Worm (Caenorhabditis elegans) whole organism, young adult: ENCODE data around the gene smcl-1.

ENCODE experiments used
- B0336.3 ChIP-seq: fragments of 200-800 bp; sonication (Bioruptor generic); IDR thresholded peaks from 2 replicates; pipeline ENCODE4 v1.3.6; 2022; ENCODE audit warnings: missing genetic modification characterization, missing compliant biosample characterization
- F10E7.11 ChIP-seq: sonication (generic microtip); optimal IDR thresholded peaks from 2 replicates; lab custom pipeline; 2017; ENCODE audit warnings: mild to moderate bottlenecking, missing genetic modification characterization, moderate library complexity, missing compliant biosample characterization
- F39B2.1 ChIP-seq: fragments of 200-800 bp; sonication (Bioruptor generic); IDR thresholded peaks from 2 replicates; pipeline ENCODE4 v1.3.6; 2022; ENCODE audit warnings: missing genetic modification reagents, missing genetic modification characterization, missing compliant biosample characterization
- Y53G8AR.9 ChIP-seq: fragments of 200-800 bp; sonication (Bioruptor generic); conservative IDR thresholded peaks from 2 replicates; pipeline ENCODE4 v1.3.6; 2022; ENCODE audit warnings: missing genetic modification reagents, missing genetic modification characterization, missing compliant biosample characterization
- Y56A3A.18 ChIP-seq: fragments of 200-800 bp; sonication (Bioruptor generic); IDR thresholded peaks from 2 replicates; pipeline ENCODE4 v1.3.6; 2022; ENCODE audit warnings: missing genetic modification reagents, missing genetic modification characterization, missing compliant biosample characterization
- ama-1 ChIP-seq, 3 experiments: fragments of 150-350 bp in 1 of 3; sonication (generic microtip) in 2 of 3; optimal IDR thresholded peaks; 2 replicates each; lab custom pipeline; 2014 to 2018; ENCODE audit warnings: missing biosample characterization in 2 of 3, missing genetic modification characterization in 2 of 3, missing genetic modification reagents in 2 of 3
- attf-3 ChIP-seq: fragments of 200-800 bp; sonication (Bioruptor generic); conservative IDR thresholded peaks from 2 replicates; pipeline ENCODE4 v1.3.6; 2022; ENCODE audit warnings: missing genetic modification reagents, missing genetic modification characterization, missing compliant biosample characterization
- attf-5 ChIP-seq: fragments of 200-800 bp; sonication (Bioruptor generic); optimal IDR thresholded peaks from 2 replicates; lab custom pipeline; 2018; ENCODE audit warnings: mild to moderate bottlenecking, missing genetic modification characterization, missing compliant biosample characterization
- bed-2 ChIP-seq: fragments of 200-800 bp; sonication (Bioruptor generic); IDR thresholded peaks from 2 replicates; pipeline ENCODE4 v1.3.6; 2022; ENCODE audit warnings: missing genetic modification reagents, missing genetic modification characterization, missing compliant biosample characterization
- ccch-3 ChIP-seq: fragments of 200-800 bp; sonication (Bioruptor generic); optimal IDR thresholded peaks from 2 replicates; lab custom pipeline; 2018; ENCODE audit warnings: mild to moderate bottlenecking, missing genetic modification characterization, missing compliant biosample characterization
- cebp-1 ChIP-seq, 2 experiments: fragments of 200-800 bp in 1 of 2; sonication (Bioruptor generic) in 1 of 2; sonication (generic microtip) in 1 of 2; IDR thresholded peaks in 1 of 2; optimal IDR thresholded peaks in 1 of 2; 2 replicates each; pipeline versions ENCODE4 v1.3.6 to Lab custom; 2017 to 2022; ENCODE audit warnings: missing compliant biosample characterization in 2 of 2, missing genetic modification characterization in 2 of 2, mild to moderate bottlenecking in 1 of 2, missing genetic modification reagents in 1 of 2, moderate library complexity in 1 of 2
- cebp-2 ChIP-seq: fragments of 200-800 bp; sonication (Bioruptor generic); IDR thresholded peaks from 2 replicates; pipeline ENCODE4 v1.3.6; 2022; ENCODE audit warnings: missing genetic modification characterization, missing compliant biosample characterization
- ceh-100 ChIP-seq: fragments of 200-800 bp; sonication (Bioruptor generic); IDR thresholded peaks from 2 replicates; pipeline ENCODE4 v1.3.6; 2022; ENCODE audit warnings: missing genetic modification reagents, missing genetic modification characterization, missing compliant biosample characterization
- ceh-27 ChIP-seq: fragments of 200-800 bp; sonication (Bioruptor generic); optimal IDR thresholded peaks from 2 replicates; lab custom pipeline; 2018; ENCODE audit warnings: mild to moderate bottlenecking, missing genetic modification characterization, moderate library complexity, missing compliant biosample characterization
- ceh-40 ChIP-seq: fragments of 200-800 bp; sonication (Bioruptor generic); IDR thresholded peaks from 2 replicates; pipeline ENCODE4 v1.3.6; 2022; ENCODE audit warnings: missing genetic modification characterization, missing compliant biosample characterization
- chd-7 ChIP-seq: sonication (generic microtip); optimal IDR thresholded peaks from 2 replicates; lab custom pipeline; 2016; ENCODE audit warnings: mild to moderate bottlenecking, missing genetic modification characterization, moderate library complexity, missing compliant biosample characterization
- dox-1 ChIP-seq: fragments of 200-800 bp; sonication (Bioruptor generic); IDR thresholded peaks from 2 replicates; pipeline ENCODE4 v1.3.6; 2022; ENCODE audit warnings: missing genetic modification reagents, missing genetic modification characterization, missing compliant biosample characterization
- egrh-3 ChIP-seq: fragments of 200-800 bp; sonication (Bioruptor generic); IDR thresholded peaks from 2 replicates; pipeline ENCODE4 v1.3.6; 2022; ENCODE audit warnings: missing genetic modification reagents, missing genetic modification characterization, missing compliant biosample characterization
- fkh-3 ChIP-seq: sonication (generic microtip); optimal IDR thresholded peaks from 2 replicates; lab custom pipeline; 2016; ENCODE audit warnings: mild to moderate bottlenecking, missing genetic modification characterization, missing compliant biosample characterization
- hmg-1.2 ChIP-seq: fragments of 200-800 bp; sonication (Bioruptor generic); IDR thresholded peaks from 2 replicates; pipeline ENCODE4 v1.3.6; 2022; ENCODE audit warnings: missing genetic modification reagents, missing genetic modification characterization, missing compliant biosample characterization
- let-526 ChIP-seq: fragments of 200-800 bp; sonication (Bioruptor generic); IDR thresholded peaks from 2 replicates; pipeline ENCODE4 v1.3.6; 2022; ENCODE audit warnings: missing genetic modification reagents, missing genetic modification characterization, missing compliant biosample characterization
- let-607 ChIP-seq, 2 experiments: fragments of 200-800 bp in 1 of 2; sonication (Bioruptor generic) in 1 of 2; sonication (generic microtip) in 1 of 2; optimal IDR thresholded peaks; 2 replicates each; lab custom pipeline; 2016 to 2018; ENCODE audit warnings: mild to moderate bottlenecking in 2 of 2, missing compliant biosample characterization in 2 of 2, missing genetic modification characterization in 2 of 2, moderate library complexity in 2 of 2, missing genotype in 1 of 2
- lin-26 ChIP-seq: fragments of 200-800 bp; sonication (Bioruptor generic); IDR thresholded peaks from 2 replicates; pipeline ENCODE4 v1.3.6; 2022; ENCODE audit warnings: missing genetic modification reagents, missing genetic modification characterization, missing compliant biosample characterization
- lsy-27 ChIP-seq: sonication (generic microtip); optimal IDR thresholded peaks from 2 replicates; lab custom pipeline; 2017; ENCODE audit warnings: missing genetic modification characterization, mild to moderate bottlenecking, missing compliant biosample characterization, antibody characterized with exemption, missing genotype, borderline replicate concordance; ENCODE audit not compliant: insufficient read depth
- nfya-1 ChIP-seq: sonication (generic microtip); optimal IDR thresholded peaks from 2 replicates; lab custom pipeline; 2017; ENCODE audit warnings: antibody characterized with exemption, missing compliant biosample characterization, missing genetic modification characterization, borderline replicate concordance; ENCODE audit not compliant: insufficient read depth
- nfyb-1 ChIP-seq: fragments of 200-800 bp; sonication (Bioruptor generic); IDR thresholded peaks from 2 replicates; pipeline ENCODE4 v1.3.6; 2022; ENCODE audit warnings: missing genetic modification reagents, missing genetic modification characterization, missing compliant biosample characterization
- nhr-80 ChIP-seq: sonication (generic microtip); optimal IDR thresholded peaks from 2 replicates; lab custom pipeline; 2016; ENCODE audit warnings: missing genetic modification characterization, missing compliant biosample characterization
- rec-8 ChIP-seq, 2 experiments: sonication (generic microtip); optimal IDR thresholded peaks; 2 replicates each; lab custom pipeline; 2016; ENCODE audit warnings: mild to moderate bottlenecking in 2 of 2, missing genetic modification characterization in 2 of 2, missing genetic modification reagents in 2 of 2, missing genotype in 2 of 2, missing biosample characterization in 1 of 2, missing compliant biosample characterization in 1 of 2, moderate library complexity in 1 of 2
- snpc-1.1 ChIP-seq: sonication (generic microtip); optimal IDR thresholded peaks from 2 replicates; lab custom pipeline; 2017; ENCODE audit warnings: missing genetic modification characterization, mild to moderate bottlenecking, missing compliant biosample characterization, antibody characterized with exemption, moderate library complexity, missing genotype, missing genetic modification reagents; ENCODE audit not compliant: insufficient read depth
- snpc-3.4 ChIP-seq: sonication (generic microtip); optimal IDR thresholded peaks from 2 replicates; lab custom pipeline; 2017; ENCODE audit warnings: missing genetic modification characterization, mild to moderate bottlenecking, missing compliant biosample characterization, antibody characterized with exemption, moderate library complexity, missing genotype, missing genetic modification reagents
- somi-1 ChIP-seq: fragments of 200-800 bp; sonication (Bioruptor generic); optimal IDR thresholded peaks from 2 replicates; lab custom pipeline; 2018; ENCODE audit warnings: mild to moderate bottlenecking, missing genetic modification characterization, missing compliant biosample characterization
- tbx-9 ChIP-seq: sonication (generic microtip); optimal IDR thresholded peaks from 2 replicates; lab custom pipeline; 2016; ENCODE audit warnings: borderline replicate concordance, missing genetic modification characterization, inconsistent platforms, missing compliant biosample characterization
- unc-62 ChIP-seq: fragments of 150-350 bp; optimal IDR thresholded peaks from 2 replicates; lab custom pipeline; 2014; ENCODE audit warnings: missing biosample characterization, missing genetic modification reagents, missing genetic modification characterization
- zim-3 ChIP-seq: sonication (generic microtip); optimal IDR thresholded peaks from 2 replicates; lab custom pipeline; 2017; ENCODE audit warnings: mild to moderate bottlenecking, missing genetic modification characterization, moderate library complexity, missing compliant biosample characterization
- ztf-26 ChIP-seq: sonication (generic microtip); optimal IDR thresholded peaks from 2 replicates; lab custom pipeline; 2017; ENCODE audit warnings: missing genetic modification characterization, missing compliant biosample characterization

The smcl-1 gene

DNA sequence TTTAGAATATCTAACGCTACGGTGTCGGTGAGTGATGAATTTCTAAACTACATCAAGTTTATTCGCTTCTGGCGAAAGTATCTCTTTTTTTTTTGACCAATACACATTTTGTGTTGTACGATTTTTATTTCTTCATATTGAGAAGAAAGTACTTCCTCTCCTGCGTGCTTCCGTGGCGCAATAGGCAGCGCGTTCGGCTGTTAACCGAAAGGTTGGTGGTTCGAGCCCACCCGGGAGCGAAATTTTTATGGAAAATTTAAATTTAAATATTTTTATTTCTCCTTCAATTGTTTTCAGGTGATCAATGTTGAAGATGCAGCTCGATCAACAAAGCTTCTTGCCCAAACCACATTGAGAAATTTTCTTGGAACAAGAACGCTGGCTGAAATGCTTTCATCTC is 47.7 kb upstream of the smcl-1 start (continued):
- TF ChIP-seq bed-2 (no peak), ztf-26 (no peak), fkh-3 (no peak), nhr-80 (peak; percentile 28), ceh-100 (no peak), ceh-27 (peak; percentile 1), dox-1 (GFP tag; lab: Robert Waterston, UW) (peak; percentile 57; the same call in 1 of the 2 replicates), Y56A3A.18 (GFP tag; lab: Robert Waterston, UW) (peak; percentile 63; the same call in 1 of the 2 replicates), rec-8 (tag; optimal IDR thresholded peaks at IDR 0.05; lab: Kevin White, UChicago) (peak in 1 of 2 experiments; percentile 87), let-607 (tag; optimal IDR thresholded peaks at IDR 0.05; lab: Kevin White, UChicago) (peak in 1 of 2 experiments; percentile 17), snpc-3.4 (tag; lab: Kevin White, UChicago) (peak; percentile 8), cebp-2 (GFP tag; lab: Robert Waterston, UW) (0 out of 2 replicates have a peak, but pooled peaks have one; percentile 70), let-526 (GFP tag; lab: Robert Waterston, UW) (no peak), cebp-1 (GFP tag; IDR thresholded peaks at IDR 0.05; lab: Robert Waterston, UW) (no peak), cebp-1 (tag; optimal IDR thresholded peaks at IDR 0.05; lab: Kevin White, UChicago) (peak; percentile 56), zim-3 (tag; lab: Kevin White, UChicago) (peak; percentile 39), B0336.3 (GFP tag; lab: Robert Waterston, UW) (no peak), somi-1 (peak; percentile 19), lin-26 (GFP tag; lab: Robert Waterston, UW) (peak; percentile 94), Y53G8AR.9 (GFP tag; lab: Robert Waterston, UW) (0 out of 2 replicates have a peak, but pooled peaks have one; percentile 28), ceh-40 (GFP tag; lab: Robert Waterston, UW) (0 out of 2 replicates have a peak, but pooled peaks have one; percentile 24), attf-5 (GFP tag; lab: Kevin White, UChicago) (peak; percentile 45), hmg-1.2 (GFP tag; lab: Robert Waterston, UW) (peak; percentile 55), egrh-3 (GFP tag; lab: Robert Waterston, UW) (0 out of 2 replicates have a peak, but pooled peaks have one; percentile 18), unc-62 (GFP tag; lab: Kevin White, UChicago) (no peak)

DNA sequence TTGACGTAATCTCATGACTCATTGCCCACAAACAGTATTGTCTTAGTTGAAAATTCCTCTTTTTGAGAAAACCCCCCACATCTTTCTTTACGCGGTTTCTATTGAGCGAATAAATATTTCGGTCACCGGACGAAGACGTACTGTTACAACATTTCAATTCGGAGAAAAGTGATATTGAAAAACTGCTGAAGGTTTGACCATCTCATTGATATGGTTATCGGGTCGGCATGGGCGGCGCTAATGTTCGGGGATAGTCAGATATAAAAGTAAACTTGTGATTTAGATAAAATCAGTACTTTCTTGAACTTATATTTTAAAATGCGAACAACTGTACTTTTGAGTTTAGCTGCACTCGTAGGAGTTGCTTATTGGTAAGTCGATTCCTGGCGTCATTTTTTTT is 46.1 kb upstream of the smcl-1 start, which contains the start of gene T04F8.8:
Gene T04F8.8 (plus strand): TSS at position 301 of the 400 bp plus-strand sequence.
- TF ChIP-seq nfya-1 (tag; lab: Kevin White, UChicago) (no peak), nfyb-1 (no peak), attf-3 (GFP tag; lab: Robert Waterston, UW) (no peak), tbx-9 (tag; lab: Kevin White, UChicago) (no peak)

ce11 chrX:11650751-11651150 is 42.5 kb upstream of the smcl-1 start, which contains the start of gene cutl-11:
cutl-11 (minus strand) TSS chrX:11650851.
- TF ChIP-seq F39B2.1 (GFP tag; lab: Robert Waterston, UW), result no peak
- TF ChIP-seq ccch-3 (GFP tag; lab: Kevin White, UChicago), result no peak
- TF ChIP-seq F10E7.11 (tag; lab: Kevin White, UChicago), result no peak
- TF ChIP-seq bed-2, result no peak
- TF ChIP-seq lsy-27 (tag; lab: Kevin White, UChicago), result no peak
- TF ChIP-seq snpc-1.1 (tag; lab: Kevin White, UChicago), result no peak
- TF ChIP-seq cebp-2 (GFP tag; lab: Robert Waterston, UW), result no peak
- no peak for TF ChIP-seq ama-1 (optimal IDR thresholded peaks at IDR 0.05; lab: Kevin White, UChicago)
- TF ChIP-seq ama-1 (GFP tag; optimal IDR thresholded peaks at IDR 0.05; lab: Kevin White, UChicago), result no peak
- no peak for TF ChIP-seq let-607 (tag; optimal IDR thresholded peaks at IDR 0.05; lab: Kevin White, UChicago)
- no peak for TF ChIP-seq chd-7
- no peak for TF ChIP-seq cebp-1 (GFP tag; IDR thresholded peaks at IDR 0.05; lab: Robert Waterston, UW)
- no peak for TF ChIP-seq cebp-1 (tag; optimal IDR thresholded peaks at IDR 0.05; lab: Kevin White, UChicago)
- no peak for TF ChIP-seq tbx-9 (tag; lab: Kevin White, UChicago)
- TF ChIP-seq, all 124 proteins: peak for 0
